Fruit fly (Drosophila melanogaster): ENCODE measurements around the gene Obp18a.

DNA sequence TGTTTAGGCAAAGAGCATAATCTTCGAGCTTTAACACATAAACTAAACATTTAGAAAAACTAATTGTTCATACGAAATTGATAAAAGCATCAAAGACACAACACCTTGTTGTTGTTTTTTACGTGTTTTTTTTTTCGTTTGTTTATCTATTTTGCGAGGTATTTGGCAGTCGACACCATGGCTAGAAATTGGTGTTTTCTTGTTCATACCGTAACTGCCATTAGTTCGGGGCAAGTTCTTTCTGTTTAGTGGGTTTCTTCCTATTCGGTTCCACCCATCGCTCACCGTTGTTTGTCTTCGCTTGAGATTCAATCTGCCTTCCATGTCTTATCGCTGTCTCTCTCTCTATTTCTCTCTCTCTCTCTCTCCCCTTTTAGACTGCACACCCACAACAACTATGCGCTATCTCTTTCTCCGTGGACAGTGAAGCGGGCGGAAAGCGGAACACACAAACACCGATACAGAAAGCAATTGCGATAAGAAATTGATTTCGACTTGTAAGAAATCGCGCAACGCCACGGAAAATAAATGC is 10.8 kb upstream of the Obp18a start:
- TF ChIP-seq CG8478 (optimal IDR thresholded peaks at IDR 0.05) (no peak), CTCF (optimal IDR thresholded peaks at IDR 0.05) (no peak)

Data from S2 (cell line).